Worm (Caenorhabditis elegans): Measurements from ENCODE around the gene kcc-1.

- TF ChIP-seq F52B5.7 (tag; optimal IDR thresholded peaks at IDR 0.05), result no peak
- no peak for TF ChIP-seq ceh-40 (GFP tag; IDR thresholded peaks at IDR 0.05)
- no peak for TF ChIP-seq ama-1 (optimal IDR thresholded peaks at IDR 0.05)
- TF ChIP-seq ama-1 (GFP tag; optimal IDR thresholded peaks at IDR 0.05), result no peak
- no peak for TF ChIP-seq mcd-1 (GFP tag; IDR thresholded peaks at IDR 0.05)
Observed at ce11 chrIV:7263137-7263536, 57.1 kb downstream of the kcc-1 start, which contains the start of gene glb-2.
